Worm (Caenorhabditis elegans) whole organism, early embryonic: ENCODE data around the gene Y36E3A.2.

ENCODE experiments used
- B0310.2 ChIP-seq: sonication (generic microtip); optimal IDR thresholded peaks from 2 replicates; lab custom pipeline; 2016; ENCODE audit warnings: mild to moderate bottlenecking, missing genetic modification characterization, missing compliant biosample characterization
- F13C5.2 ChIP-seq: sonication (generic microtip); optimal IDR thresholded peaks from 2 replicates; lab custom pipeline; 2017; ENCODE audit warnings: mild to moderate bottlenecking, missing genetic modification characterization, inconsistent platforms, missing compliant biosample characterization
- aly-1 ChIP-seq: sonication (generic microtip); optimal IDR thresholded peaks from 2 replicates; lab custom pipeline; 2016; ENCODE audit warnings: missing genetic modification characterization, missing compliant biosample characterization
- ama-1 ChIP-seq: fragments of 150-350 bp; optimal IDR thresholded peaks from 2 replicates; lab custom pipeline; 2014
- ceh-13 ChIP-seq: fragments of 200-800 bp; sonication (Bioruptor generic); optimal IDR thresholded peaks from 2 replicates; lab custom pipeline; 2018; ENCODE audit warnings: mild to moderate bottlenecking, missing genetic modification characterization, missing compliant biosample characterization
- ceh-36 ChIP-seq: sonication (generic microtip); optimal IDR thresholded peaks from 2 replicates; lab custom pipeline; 2016; ENCODE audit warnings: missing genetic modification characterization, inconsistent platforms, missing compliant biosample characterization
- ets-7 ChIP-seq: sonication (generic microtip); optimal IDR thresholded peaks from 2 replicates; lab custom pipeline; 2016; ENCODE audit warnings: missing genotype, missing genetic modification characterization, missing compliant biosample characterization
- flt-1 ChIP-seq: fragments of 200-800 bp; sonication (Bioruptor generic); IDR thresholded peaks from 2 replicates; pipeline ENCODE4 v1.3.6; 2022; ENCODE audit warnings: missing genetic modification characterization, missing compliant biosample characterization
- hmbx-1 ChIP-seq: sonication (generic microtip); optimal IDR thresholded peaks from 2 replicates; lab custom pipeline; 2016; ENCODE audit warnings: mild to moderate bottlenecking, missing genetic modification characterization, missing compliant biosample characterization
- hmg-4 ChIP-seq: fragments of 200-800 bp; sonication (Bioruptor generic); optimal IDR thresholded peaks from 2 replicates; lab custom pipeline; 2018; ENCODE audit warnings: mild to moderate bottlenecking, missing genetic modification characterization, missing compliant biosample characterization
- hnd-1 ChIP-seq: sonication (generic microtip); optimal IDR thresholded peaks from 2 replicates; lab custom pipeline; 2016; ENCODE audit warnings: missing genetic modification characterization, missing compliant biosample characterization
- pes-1 ChIP-seq: fragments of 200-800 bp; sonication (Bioruptor generic); IDR thresholded peaks from 2 replicates; pipeline ENCODE4 v1.3.6; 2022; ENCODE audit warnings: missing genetic modification reagents, missing genetic modification characterization, missing compliant biosample characterization
- scrt-1 ChIP-seq: fragments of 200-800 bp; sonication (Bioruptor generic); IDR thresholded peaks from 2 replicates; pipeline ENCODE4 v1.3.6; 2022; ENCODE audit warnings: missing genetic modification characterization, missing compliant biosample characterization
- sea-1 ChIP-seq: fragments of 200-800 bp; sonication (Bioruptor generic); conservative IDR thresholded peaks from 2 replicates; pipeline ENCODE4 v1.3.6; 2022; ENCODE audit warnings: missing genetic modification characterization, missing compliant biosample characterization
- tbx-11 ChIP-seq: fragments of 200-800 bp; sonication (Bioruptor generic); IDR thresholded peaks from 2 replicates; pipeline ENCODE4 v1.3.6; 2022; ENCODE audit warnings: missing genetic modification characterization, missing compliant biosample characterization
- tbx-37 ChIP-seq: fragments of 200-800 bp; sonication (Bioruptor generic); conservative IDR thresholded peaks from 2 replicates; pipeline ENCODE4 v1.3.6; 2022; ENCODE audit warnings: missing genetic modification reagents, missing genetic modification characterization, missing compliant biosample characterization
- tra-4 ChIP-seq: sonication (generic microtip); optimal IDR thresholded peaks from 2 replicates; lab custom pipeline; 2017; ENCODE audit warnings: missing genetic modification characterization, missing compliant biosample characterization

Y36E3A.2 gene

ce11 chrV:15444615-15445014 lies 18.8 kb downstream of the Y36E3A.2 start, which contains the start of gene T26H5.9:
Gene T26H5.9 (plus strand): TSS chrV:15444916.
- TF ChIP-seq hmg-4 (GFP tag; lab: Kevin White, UChicago), result no peak
- no peak for TF ChIP-seq sea-1 (GFP tag; lab: Robert Waterston, UW)
- no peak for TF ChIP-seq ets-7 (tag; lab: Kevin White, UChicago)
- TF ChIP-seq tbx-11 (GFP tag; lab: Robert Waterston, UW), result no peak
- TF ChIP-seq B0310.2, result no peak
- no peak for TF ChIP-seq tra-4 (tag; lab: Kevin White, UChicago)
- no peak for TF ChIP-seq flt-1 (GFP tag; lab: Robert Waterston, UW)
- no peak for TF ChIP-seq F13C5.2 (tag; lab: Kevin White, UChicago)
- TF ChIP-seq ceh-13 (GFP tag; lab: Kevin White, UChicago), result no peak
- TF ChIP-seq tbx-37, result no peak
- no peak for TF ChIP-seq ama-1 (lab: Kevin White, UChicago)

- no peak for TF ChIP-seq hnd-1 (tag; lab: Kevin White, UChicago)
- no peak for TF ChIP-seq ets-7 (tag; lab: Kevin White, UChicago)
- no peak for TF ChIP-seq scrt-1 (GFP tag; lab: Robert Waterston, UW)
Measured at ce11 chrV:15445437-15445836, 19.6 kb downstream of the Y36E3A.2 start, which contains the start of gene srh-239. Gene srh-239 (plus strand): TSS chrV:15445737.

ce11 chrV:15448408-15448807 lies 22.6 kb downstream of the Y36E3A.2 start, which contains the start of gene T26H5.4:
Gene T26H5.4 (minus strand): TSS chrV:15448701.
- TF ChIP-seq hnd-1 (tag; lab: Kevin White, UChicago), result no peak
- no peak for TF ChIP-seq hmbx-1 (tag; lab: Kevin White, UChicago)
- no peak for TF ChIP-seq B0310.2
- no peak for TF ChIP-seq hmg-4 (GFP tag; lab: Kevin White, UChicago)
- no peak for TF ChIP-seq aly-1 (tag; lab: Kevin White, UChicago)
- TF ChIP-seq ets-7 (tag; lab: Kevin White, UChicago), result no peak
- no peak for TF ChIP-seq tbx-37
- TF ChIP-seq tra-4 (tag; lab: Kevin White, UChicago), result no peak
- no peak for TF ChIP-seq ceh-36 (tag; lab: Kevin White, UChicago)
- no peak for TF ChIP-seq F13C5.2 (tag; lab: Kevin White, UChicago)
- TF ChIP-seq sea-1 (GFP tag; lab: Robert Waterston, UW), result no peak

- TF ChIP-seq hmg-4 (GFP tag; lab: Kevin White, UChicago) (no peak), sea-1 (GFP tag; lab: Robert Waterston, UW) (no peak), ama-1 (lab: Kevin White, UChicago) (no peak), aly-1 (tag; lab: Kevin White, UChicago) (no peak), ceh-13 (GFP tag; lab: Kevin White, UChicago) (no peak), tbx-11 (GFP tag; lab: Robert Waterston, UW) (no peak), hnd-1 (tag; lab: Kevin White, UChicago) (no peak)
Measured at ce11 chrV:15448865-15449264, 23.0 kb downstream of the Y36E3A.2 start, which contains the start of gene T26H5.14. Gene T26H5.14 (plus strand): TSS chrV:15449165.

ce11 chrV:15451421-15451820 lies 25.6 kb downstream of the Y36E3A.2 start, which contains the start of gene srw-33:
Gene srw-33 (minus strand): TSS chrV:15451521.
- TF ChIP-seq hmbx-1 (tag; lab: Kevin White, UChicago) (no peak), sea-1 (GFP tag; lab: Robert Waterston, UW) (no peak), flt-1 (GFP tag; lab: Robert Waterston, UW) (no peak), hnd-1 (tag; lab: Kevin White, UChicago) (no peak), ceh-13 (GFP tag; lab: Kevin White, UChicago) (no peak), ama-1 (lab: Kevin White, UChicago) (no peak), tbx-11 (GFP tag; lab: Robert Waterston, UW) (no peak), pes-1 (no peak), B0310.2 (no peak)

ce11 chrV:15454322-15454721 lies 28.5 kb downstream of the Y36E3A.2 start:
- TF ChIP-seq sea-1 (GFP tag; lab: Robert Waterston, UW), result no peak
- no peak for TF ChIP-seq B0310.2
- TF ChIP-seq ceh-36 (tag; lab: Kevin White, UChicago), result no peak
- TF ChIP-seq hnd-1 (tag; lab: Kevin White, UChicago), result no peak
- TF ChIP-seq aly-1 (tag; lab: Kevin White, UChicago), result no peak
- TF ChIP-seq flt-1 (GFP tag; lab: Robert Waterston, UW), result no peak
- no peak for TF ChIP-seq ama-1 (lab: Kevin White, UChicago)

ce11 chrV:15459088-15459487 lies 33.2 kb downstream of the Y36E3A.2 start, which contains the start of gene str-71:
Gene str-71 (minus strand): TSS chrV:15459188.
- TF ChIP-seq F13C5.2 (tag; lab: Kevin White, UChicago) (no peak), sea-1 (GFP tag; lab: Robert Waterston, UW) (no peak), aly-1 (tag; lab: Kevin White, UChicago) (no peak), ets-7 (tag; lab: Kevin White, UChicago) (no peak), flt-1 (GFP tag; lab: Robert Waterston, UW) (no peak), ama-1 (lab: Kevin White, UChicago) (no peak), hnd-1 (tag; lab: Kevin White, UChicago) (no peak), scrt-1 (GFP tag; lab: Robert Waterston, UW) (no peak), hmbx-1 (tag; lab: Kevin White, UChicago) (no peak), ceh-13 (GFP tag; lab: Kevin White, UChicago) (no peak), ceh-36 (tag; lab: Kevin White, UChicago) (no peak), hmg-4 (GFP tag; lab: Kevin White, UChicago) (no peak), tbx-11 (GFP tag; lab: Robert Waterston, UW) (no peak), pes-1 (no peak)

ce11 chrV:15464402-15464801 lies 38.6 kb downstream of the Y36E3A.2 start, which contains the start of gene rocf-1:
Gene rocf-1 (minus strand): TSS chrV:15464502.
- TF ChIP-seq aly-1 (tag; lab: Kevin White, UChicago) (no peak), pes-1 (no peak), scrt-1 (GFP tag; lab: Robert Waterston, UW) (no peak), sea-1 (GFP tag; lab: Robert Waterston, UW) (no peak), flt-1 (GFP tag; lab: Robert Waterston, UW) (no peak), ets-7 (tag; lab: Kevin White, UChicago) (no peak), B0310.2 (no peak), ama-1 (lab: Kevin White, UChicago) (no peak), ceh-13 (GFP tag; lab: Kevin White, UChicago) (no peak)
